Fruit fly (Drosophila melanogaster): ENCODE data around the gene CG14011.

Gene CG14011

dm6 chr2L:5546518-5547287, 34.2 kb downstream of the CG14011 start, which contains the start of gene Oscillin (continued):
- no peak for TF ChIP-seq run (tag; optimal IDR thresholded peaks at IDR 0.05)
- TF ChIP-seq MBD-R2 (GFP tag; IDR thresholded peaks at IDR 0.05): peak; percentile 45; the same call in 1 of the 2 replicates
- TF ChIP-seq HHEX (GFP tag; optimal IDR thresholded peaks at IDR 0.05): peak; percentile 86
- TF ChIP-seq hth (optimal IDR thresholded peaks at IDR 0.05): no peak
- no peak for TF ChIP-seq gfzf (GFP tag; optimal IDR thresholded peaks at IDR 0.05)
- TF ChIP-seq CG1233 (GFP tag; optimal IDR thresholded peaks at IDR 0.05): peak; percentile 80
- peak; percentile 96 for TF ChIP-seq D19A (tag; optimal IDR thresholded peaks at IDR 0.05)
- TF ChIP-seq CG10654 (GFP tag; optimal IDR thresholded peaks at IDR 0.05): peak; percentile 58
- peak; percentile 58 for TF ChIP-seq gem (tag; optimal IDR thresholded peaks at IDR 0.05)
- TF ChIP-seq jigr1 (GFP tag; IDR thresholded peaks at IDR 0.05): 0 out of 3 replicates have a peak, but pooled peaks have one; percentile 26
- TF ChIP-seq CG2678 (tag; optimal IDR thresholded peaks at IDR 0.05): peak; percentile 92
- peak; percentile 70 for TF ChIP-seq Taf1 (GFP tag; IDR thresholded peaks at IDR 0.05)
- no peak for TF ChIP-seq maf-S (GFP tag; optimal IDR thresholded peaks at IDR 0.05)
- peak; percentile 54; the same call in 1 of the 2 replicates for TF ChIP-seq CG17612 (GFP tag; IDR thresholded peaks at IDR 0.05)
- peak; percentile 56 for TF ChIP-seq salm (tag; optimal IDR thresholded peaks at IDR 0.05)
- no peak for TF ChIP-seq zen (tag; optimal IDR thresholded peaks at IDR 0.05)
- no peak for TF ChIP-seq eyg (GFP tag; optimal IDR thresholded peaks at IDR 0.05)
- no peak for TF ChIP-seq Lim3 (GFP tag; IDR thresholded peaks at IDR 0.05)
- peak; percentile 40 for TF ChIP-seq CG1792 (GFP tag; optimal IDR thresholded peaks at IDR 0.05)
- no peak for TF ChIP-seq Stat92E (GFP tag; optimal IDR thresholded peaks at IDR 0.05)
- peak; percentile 75 for TF ChIP-seq Nf-YA (GFP tag; IDR thresholded peaks at IDR 0.05)
- no peak for TF ChIP-seq h (optimal IDR thresholded peaks at IDR 0.05)
- peak; percentile 63 for TF ChIP-seq CG14667 (GFP tag; IDR thresholded peaks at IDR 0.05)
- no peak for TF ChIP-seq NC2α (GFP tag; optimal IDR thresholded peaks at IDR 0.05)
- no peak for TF ChIP-seq tio (GFP tag; optimal IDR thresholded peaks at IDR 0.05)
- peak; percentile 72 for TF ChIP-seq D19B (GFP tag; optimal IDR thresholded peaks at IDR 0.05)
- TF ChIP-seq HmgD (GFP tag; optimal IDR thresholded peaks at IDR 0.05): no peak
- peak; percentile 48 for TF ChIP-seq CG12391 (tag; optimal IDR thresholded peaks at IDR 0.05)
- TF ChIP-seq sens-2 (GFP tag; IDR thresholded peaks at IDR 0.05): no peak
- TF ChIP-seq Ets65A (GFP tag): no peak
- TF ChIP-seq da (GFP tag; optimal IDR thresholded peaks at IDR 0.05): no peak
- TF ChIP-seq CG8359 (GFP tag; optimal IDR thresholded peaks at IDR 0.05; ENCODE audit: borderline replicate concordance): peak; percentile 44
- peak; percentile 60; the same call in 1 of the 2 replicates for TF ChIP-seq peb (GFP tag; IDR thresholded peaks at IDR 0.05)
- peak; percentile 98 for TF ChIP-seq z (GFP tag; IDR thresholded peaks at IDR 0.05)
- peak; percentile 28; the same call in 1 of the 2 replicates for TF ChIP-seq Poxn (GFP tag; IDR thresholded peaks at IDR 0.05)
- TF ChIP-seq CG14050 (GFP tag; IDR thresholded peaks at IDR 0.05): peak; percentile 68
- peak; percentile 34 for TF ChIP-seq MTF-1 (GFP tag; optimal IDR thresholded peaks at IDR 0.05; ENCODE audit: borderline replicate concordance)
- TF ChIP-seq NC2β (GFP tag; optimal IDR thresholded peaks at IDR 0.05): no peak
- peak; percentile 90 for TF ChIP-seq CG32532 (GFP tag; IDR thresholded peaks at IDR 0.05)
- TF ChIP-seq CG6765 (GFP tag; optimal IDR thresholded peaks at IDR 0.05): peak; percentile 62
- TF ChIP-seq CG12071 (GFP tag; optimal IDR thresholded peaks at IDR 0.05): no peak
- no peak for TF ChIP-seq dan (GFP tag; IDR thresholded peaks at IDR 0.05)
- peak; percentile 80 for TF ChIP-seq CG12104 (GFP tag; optimal IDR thresholded peaks at IDR 0.05)
- peak; percentile 66 for TF ChIP-seq CG15011 (GFP tag; optimal IDR thresholded peaks at IDR 0.05)
- peak; percentile 14 for TF ChIP-seq gro (GFP tag; optimal IDR thresholded peaks at IDR 0.05)
- peak; percentile 29 for TF ChIP-seq CG12744 (GFP tag; optimal IDR thresholded peaks at IDR 0.05)
- TF ChIP-seq Gug (GFP tag; IDR thresholded peaks at IDR 0.05): 0 out of 4 replicates have a peak, but pooled peaks have one; percentile 53
- peak; percentile 88 for TF ChIP-seq Ptx1 (GFP tag; IDR thresholded peaks at IDR 0.05)
- TF ChIP-seq gt (GFP tag; IDR thresholded peaks at IDR 0.05): no peak
- peak; percentile 86 for TF ChIP-seq CG7556 (GFP tag; optimal IDR thresholded peaks at IDR 0.05)
- TF ChIP-seq CG2120 (GFP tag; optimal IDR thresholded peaks at IDR 0.05): peak; percentile 12
